Worm (Caenorhabditis elegans) whole organism, young adult: ENCODE data around the gene F38A1.11.

Source experiments
- B0019.2 ChIP-seq: fragments of 200-800 bp; sonication (Bioruptor generic); conservative IDR thresholded peaks from 2 replicates; pipeline ENCODE4 v1.3.6; 2022; ENCODE audit warnings: missing genetic modification reagents, missing genetic modification characterization, missing compliant biosample characterization
- B0261.1 ChIP-seq: sonication (generic microtip); optimal IDR thresholded peaks from 2 replicates; lab custom pipeline; 2016; ENCODE audit warnings: mild to moderate bottlenecking, missing genetic modification characterization, moderate library complexity, missing compliant biosample characterization
- D2030.7 ChIP-seq: fragments of 200-800 bp; sonication (Bioruptor generic); IDR thresholded peaks from 2 replicates; pipeline ENCODE4 v1.3.6; 2022; ENCODE audit warnings: missing genetic modification reagents, missing genetic modification characterization, missing compliant biosample characterization
- F33H1.4 ChIP-seq: fragments of 200-800 bp; sonication (Bioruptor generic); IDR thresholded peaks from 2 replicates; pipeline ENCODE4 v1.3.6; 2022; ENCODE audit warnings: missing genetic modification reagents, missing genetic modification characterization, missing compliant biosample characterization
- F37B4.10 ChIP-seq: fragments of 200-800 bp; sonication (Bioruptor generic); IDR thresholded peaks from 2 replicates; pipeline ENCODE4 v1.3.6; 2022; ENCODE audit warnings: missing genetic modification characterization, missing compliant biosample characterization
- F49E8.2 ChIP-seq: sonication (generic microtip); optimal IDR thresholded peaks from 3 replicates; lab custom pipeline; 2017; ENCODE audit warnings: missing genetic modification characterization, mild to moderate bottlenecking, missing compliant biosample characterization, antibody characterized with exemption, moderate library complexity; ENCODE audit not compliant: insufficient read depth
- F57C9.4 ChIP-seq: sonication (generic microtip); optimal IDR thresholded peaks from 2 replicates; lab custom pipeline; 2017; ENCODE audit warnings: mild to moderate bottlenecking, missing genetic modification characterization, missing compliant biosample characterization
- K11D2.4 ChIP-seq: fragments of 200-800 bp; sonication (Bioruptor generic); IDR thresholded peaks from 2 replicates; pipeline ENCODE4 v1.3.6; 2022; ENCODE audit warnings: missing genetic modification reagents, missing genetic modification characterization, missing compliant biosample characterization
- Y95B8A.8 ChIP-seq: fragments of 200-800 bp; sonication (Bioruptor generic); IDR thresholded peaks from 2 replicates; pipeline ENCODE4 v1.3.6; 2022; ENCODE audit warnings: missing genetic modification reagents, missing genetic modification characterization, missing compliant biosample characterization
- ama-1 ChIP-seq, 3 experiments: fragments of 150-350 bp in 1 of 3; sonication (generic microtip) in 2 of 3; optimal IDR thresholded peaks; 2 replicates each; lab custom pipeline; 2014 to 2018; ENCODE audit warnings: missing biosample characterization in 2 of 3, missing genetic modification characterization in 2 of 3, missing genetic modification reagents in 2 of 3
- aptf-2 ChIP-seq: fragments of 200-800 bp; sonication (Bioruptor generic); conservative IDR thresholded peaks from 2 replicates; pipeline ENCODE4 v1.3.6; 2022; ENCODE audit warnings: missing genetic modification reagents, missing genetic modification characterization, missing compliant biosample characterization
- atf-7 ChIP-seq: sonication (generic microtip); optimal IDR thresholded peaks from 2 replicates; lab custom pipeline; 2017; ENCODE audit warnings: mild to moderate bottlenecking, missing genetic modification characterization, missing compliant biosample characterization
- athp-1 ChIP-seq: sonication (generic microtip); optimal IDR thresholded peaks from 2 replicates; lab custom pipeline; 2017; ENCODE audit warnings: mild to moderate bottlenecking, missing genetic modification characterization, missing compliant biosample characterization
- attf-5 ChIP-seq: fragments of 200-800 bp; sonication (Bioruptor generic); optimal IDR thresholded peaks from 2 replicates; lab custom pipeline; 2018; ENCODE audit warnings: mild to moderate bottlenecking, missing genetic modification characterization, missing compliant biosample characterization
- cebp-1 ChIP-seq, 2 experiments: fragments of 200-800 bp in 1 of 2; sonication (Bioruptor generic) in 1 of 2; sonication (generic microtip) in 1 of 2; IDR thresholded peaks in 1 of 2; optimal IDR thresholded peaks in 1 of 2; 2 replicates each; pipeline versions ENCODE4 v1.3.6 to Lab custom; 2017 to 2022; ENCODE audit warnings: missing compliant biosample characterization in 2 of 2, missing genetic modification characterization in 2 of 2, mild to moderate bottlenecking in 1 of 2, missing genetic modification reagents in 1 of 2, moderate library complexity in 1 of 2
- cebp-2 ChIP-seq: fragments of 200-800 bp; sonication (Bioruptor generic); IDR thresholded peaks from 2 replicates; pipeline ENCODE4 v1.3.6; 2022; ENCODE audit warnings: missing genetic modification characterization, missing compliant biosample characterization
- ceh-91 ChIP-seq: fragments of 200-800 bp; sonication (Bioruptor generic); IDR thresholded peaks from 2 replicates; pipeline ENCODE4 v1.3.6; 2022; ENCODE audit warnings: missing genetic modification reagents, missing genetic modification characterization, missing compliant biosample characterization
- dpl-1 ChIP-seq: fragments of 150-350 bp; optimal IDR thresholded peaks from 2 replicates; lab custom pipeline; 2014; ENCODE audit warnings: missing biosample characterization, missing genetic modification reagents, missing genetic modification characterization
- egl-18 ChIP-seq: fragments of 200-800 bp; sonication (Bioruptor generic); IDR thresholded peaks from 2 replicates; pipeline ENCODE4 v1.3.6; 2022; ENCODE audit warnings: missing genetic modification reagents, missing genetic modification characterization, missing compliant biosample characterization
- egrh-3 ChIP-seq: fragments of 200-800 bp; sonication (Bioruptor generic); IDR thresholded peaks from 2 replicates; pipeline ENCODE4 v1.3.6; 2022; ENCODE audit warnings: missing genetic modification reagents, missing genetic modification characterization, missing compliant biosample characterization
- him-1 ChIP-seq: sonication (generic microtip); optimal IDR thresholded peaks from 2 replicates; lab custom pipeline; 2016; ENCODE audit warnings: missing genotype, missing genetic modification reagents, missing genetic modification characterization, missing compliant biosample characterization
- let-526 ChIP-seq: fragments of 200-800 bp; sonication (Bioruptor generic); IDR thresholded peaks from 2 replicates; pipeline ENCODE4 v1.3.6; 2022; ENCODE audit warnings: missing genetic modification reagents, missing genetic modification characterization, missing compliant biosample characterization
- lin-54 ChIP-seq: fragments of 200-800 bp; sonication (Bioruptor generic); optimal IDR thresholded peaks from 2 replicates; lab custom pipeline; 2018; ENCODE audit warnings: mild to moderate bottlenecking, missing genetic modification characterization, missing compliant biosample characterization
- lir-1 ChIP-seq: fragments of 200-800 bp; sonication (Bioruptor generic); conservative IDR thresholded peaks from 2 replicates; pipeline ENCODE4 v1.3.6; 2022; ENCODE audit warnings: missing genetic modification reagents, missing genetic modification characterization, missing compliant biosample characterization
- lsl-1 ChIP-seq: fragments of 200-800 bp; sonication (Bioruptor generic); optimal IDR thresholded peaks from 2 replicates; lab custom pipeline; 2018; ENCODE audit warnings: mild to moderate bottlenecking, missing genetic modification characterization, moderate library complexity, missing compliant biosample characterization
- madf-3 ChIP-seq: fragments of 200-800 bp; sonication (Bioruptor generic); IDR thresholded peaks from 2 replicates; pipeline ENCODE4 v1.3.6; 2022; ENCODE audit warnings: missing genetic modification reagents, missing genetic modification characterization, missing compliant biosample characterization
- madf-6 ChIP-seq: fragments of 200-800 bp; sonication (Bioruptor generic); IDR thresholded peaks from 2 replicates; pipeline ENCODE4 v1.3.6; 2022; ENCODE audit warnings: missing genetic modification reagents, missing genetic modification characterization, missing compliant biosample characterization
- mcd-1 ChIP-seq: fragments of 200-800 bp; sonication (Bioruptor generic); IDR thresholded peaks from 2 replicates; pipeline ENCODE4 v1.3.6; 2022; ENCODE audit warnings: missing genetic modification reagents, missing genetic modification characterization, missing compliant biosample characterization
- mxl-1 ChIP-seq: sonication (generic microtip); optimal IDR thresholded peaks from 2 replicates; lab custom pipeline; 2016; ENCODE audit warnings: missing genetic modification characterization, missing compliant biosample characterization
- nfya-1 ChIP-seq: sonication (generic microtip); optimal IDR thresholded peaks from 2 replicates; lab custom pipeline; 2017; ENCODE audit warnings: antibody characterized with exemption, missing compliant biosample characterization, missing genetic modification characterization, borderline replicate concordance; ENCODE audit not compliant: insufficient read depth
- nfyb-1 ChIP-seq: fragments of 200-800 bp; sonication (Bioruptor generic); IDR thresholded peaks from 2 replicates; pipeline ENCODE4 v1.3.6; 2022; ENCODE audit warnings: missing genetic modification reagents, missing genetic modification characterization, missing compliant biosample characterization
- pha-4 ChIP-seq: fragments of 150-350 bp; sonication (generic microtip); optimal IDR thresholded peaks from 2 replicates; lab custom pipeline; 2014; ENCODE audit warnings: missing biosample characterization, missing genetic modification reagents, missing genetic modification characterization
- rcor-1 ChIP-seq: fragments of 200-800 bp; sonication (Bioruptor generic); IDR thresholded peaks from 2 replicates; pipeline ENCODE4 v1.3.6; 2022; ENCODE audit warnings: missing genetic modification reagents, missing genetic modification characterization, missing compliant biosample characterization
- rec-8 ChIP-seq, 2 experiments: sonication (generic microtip); optimal IDR thresholded peaks; 2 replicates each; lab custom pipeline; 2016; ENCODE audit warnings: mild to moderate bottlenecking in 2 of 2, missing genetic modification characterization in 2 of 2, missing genetic modification reagents in 2 of 2, missing genotype in 2 of 2, missing biosample characterization in 1 of 2, missing compliant biosample characterization in 1 of 2, moderate library complexity in 1 of 2
- sea-2 ChIP-seq: fragments of 200-800 bp; sonication (Bioruptor generic); IDR thresholded peaks from 2 replicates; pipeline ENCODE4 v1.3.6; 2022; ENCODE audit warnings: missing genetic modification characterization, missing compliant biosample characterization
- snpc-1.3 ChIP-seq: sonication (generic microtip); optimal IDR thresholded peaks from 2 replicates; lab custom pipeline; 2017; ENCODE audit warnings: missing genetic modification characterization, mild to moderate bottlenecking, missing compliant biosample characterization, antibody characterized with exemption, moderate library complexity, missing genotype, missing genetic modification reagents; ENCODE audit not compliant: insufficient read depth
- somi-1 ChIP-seq: fragments of 200-800 bp; sonication (Bioruptor generic); optimal IDR thresholded peaks from 2 replicates; lab custom pipeline; 2018; ENCODE audit warnings: mild to moderate bottlenecking, missing genetic modification characterization, missing compliant biosample characterization
- sptf-2 ChIP-seq: fragments of 200-800 bp; sonication (Bioruptor generic); optimal IDR thresholded peaks from 2 replicates; lab custom pipeline; 2018; ENCODE audit warnings: mild to moderate bottlenecking, missing genetic modification characterization, missing compliant biosample characterization
- unc-130 ChIP-seq: sonication (generic microtip); optimal IDR thresholded peaks from 2 replicates; lab custom pipeline; 2016; ENCODE audit warnings: missing genetic modification reagents, missing genetic modification characterization, missing compliant biosample characterization
- unc-62 ChIP-seq: fragments of 150-350 bp; optimal IDR thresholded peaks from 2 replicates; lab custom pipeline; 2014; ENCODE audit warnings: missing biosample characterization, missing genetic modification reagents, missing genetic modification characterization
- zfh-2 ChIP-seq: fragments of 200-800 bp; sonication (Bioruptor generic); conservative IDR thresholded peaks from 2 replicates; pipeline ENCODE4 v1.3.6; 2022; ENCODE audit warnings: missing genetic modification reagents, missing genetic modification characterization, missing compliant biosample characterization
- ztf-18 ChIP-seq: sonication (generic microtip); optimal IDR thresholded peaks from 2 replicates; lab custom pipeline; 2016; ENCODE audit warnings: missing genotype, mild to moderate bottlenecking, missing genetic modification characterization, missing compliant biosample characterization
- ztf-22 ChIP-seq: fragments of 200-800 bp; sonication (Bioruptor generic); optimal IDR thresholded peaks from 2 replicates; lab custom pipeline; 2018; ENCODE audit warnings: mild to moderate bottlenecking, missing genetic modification characterization, moderate library complexity, missing compliant biosample characterization
- ztf-25 ChIP-seq: fragments of 200-800 bp; sonication (Bioruptor generic); IDR thresholded peaks from 2 replicates; pipeline ENCODE4 v1.3.6; 2022; ENCODE audit warnings: missing genetic modification reagents, missing genetic modification characterization, missing compliant biosample characterization
- ztf-26 ChIP-seq: sonication (generic microtip); optimal IDR thresholded peaks from 2 replicates; lab custom pipeline; 2017; ENCODE audit warnings: missing genetic modification characterization, missing compliant biosample characterization
- ztf-28 ChIP-seq: fragments of 200-800 bp; sonication (Bioruptor generic); IDR thresholded peaks from 2 replicates; pipeline ENCODE4 v1.3.6; 2022; ENCODE audit warnings: missing genetic modification reagents, missing genetic modification characterization, missing compliant biosample characterization

Gene F38A1.11

DNA sequence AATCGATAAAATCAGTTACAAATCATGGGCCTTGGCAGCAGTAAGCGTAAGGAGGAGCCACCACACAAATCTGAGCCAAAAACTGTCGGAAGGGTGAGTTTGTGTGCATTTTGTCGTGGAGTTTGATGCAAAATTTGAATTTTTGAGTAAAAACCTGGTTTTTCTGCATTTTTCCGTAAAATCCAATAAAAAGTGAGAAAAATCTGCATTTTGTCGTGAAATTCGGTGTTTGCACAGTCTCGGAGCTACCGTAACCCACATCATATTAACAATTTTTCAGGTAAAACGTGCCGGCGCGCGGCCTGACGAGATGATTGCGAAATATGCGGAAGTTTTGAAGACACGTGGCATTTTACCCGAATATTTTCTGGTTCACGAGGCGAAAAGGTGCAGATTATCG lies 28.7 kb downstream of the F38A1.11 start:
- TF ChIP-seq mcd-1 (GFP tag; lab: Robert Waterston, UW) (0 out of 2 replicates have a peak, but pooled peaks have one; percentile 11), cebp-1 (GFP tag; IDR thresholded peaks at IDR 0.05; lab: Robert Waterston, UW) (no peak), cebp-1 (tag; optimal IDR thresholded peaks at IDR 0.05; lab: Kevin White, UChicago) (peak; percentile 82), lsl-1 (GFP tag; lab: Kevin White, UChicago) (peak; percentile 63), lin-54 (peak; percentile 18), ama-1 (optimal IDR thresholded peaks at IDR 0.05; lab: Kevin White, UChicago) (no peak), ama-1 (GFP tag; optimal IDR thresholded peaks at IDR 0.05; lab: Kevin White, UChicago) (no peak), atf-7 (tag; lab: Kevin White, UChicago) (no peak), B0019.2 (GFP tag; lab: Robert Waterston, UW) (peak; percentile 89)

ce11 chrIV:1277067-1277466 lies 29.9 kb downstream of the F38A1.11 start:
- TF ChIP-seq sptf-2 (GFP tag; lab: Kevin White, UChicago) = no peak
- no peak for TF ChIP-seq pha-4 (tag; lab: Kevin White, UChicago)
- no peak for TF ChIP-seq nfyb-1 (GFP tag; lab: Robert Waterston, UW)
- no peak for TF ChIP-seq mxl-1 (tag; lab: Kevin White, UChicago)
- no peak for TF ChIP-seq him-1 (tag; lab: Kevin White, UChicago)
- no peak for TF ChIP-seq F57C9.4 (tag; lab: Kevin White, UChicago)
- no peak for TF ChIP-seq ztf-28 (GFP tag; lab: Robert Waterston, UW)
- no peak for TF ChIP-seq madf-3 (GFP tag; lab: Robert Waterston, UW)
- TF ChIP-seq egl-18 = no peak
- TF ChIP-seq rcor-1 (GFP tag; lab: Robert Waterston, UW) = no peak
- TF ChIP-seq D2030.7 (GFP tag; lab: Robert Waterston, UW) = peak; percentile 73
- TF ChIP-seq ceh-91 (GFP tag; lab: Robert Waterston, UW) = peak; percentile 78
- no peak for TF ChIP-seq egrh-3 (GFP tag; lab: Robert Waterston, UW)
- TF ChIP-seq B0261.1 (tag; lab: Kevin White, UChicago) = no peak
- TF ChIP-seq attf-5 = no peak
- TF ChIP-seq cebp-2 (GFP tag; lab: Robert Waterston, UW) = no peak
- TF ChIP-seq K11D2.4 (GFP tag; lab: Robert Waterston, UW) = no peak
- peak; percentile 54 for TF ChIP-seq dpl-1
- peak; percentile 66 for TF ChIP-seq F33H1.4
- TF ChIP-seq F37B4.10 (GFP tag; lab: Robert Waterston, UW) = no peak
- peak; percentile 83 for TF ChIP-seq B0019.2 (GFP tag; lab: Robert Waterston, UW)
- TF ChIP-seq athp-1 (tag; lab: Kevin White, UChicago) = peak; percentile 47
- TF ChIP-seq ztf-26 = no peak
- no peak for TF ChIP-seq nfya-1
- TF ChIP-seq lir-1 = no peak
- no peak for TF ChIP-seq somi-1 (GFP tag; lab: Kevin White, UChicago)
- TF ChIP-seq lsl-1 (GFP tag; lab: Kevin White, UChicago) = peak; percentile 91
- TF ChIP-seq let-526 = no peak
- TF ChIP-seq ztf-22 (GFP tag; lab: Kevin White, UChicago) = no peak
- TF ChIP-seq snpc-1.3 = peak; percentile 24
- TF ChIP-seq zfh-2 (GFP tag; lab: Robert Waterston, UW) = no peak
- TF ChIP-seq aptf-2 (GFP tag; lab: Robert Waterston, UW) = no peak
- TF ChIP-seq rec-8 (tag; optimal IDR thresholded peaks at IDR 0.05; lab: Kevin White, UChicago) = no peak
- TF ChIP-seq Y95B8A.8 = no peak
- no peak for TF ChIP-seq sea-2 (GFP tag; lab: Robert Waterston, UW)
- TF ChIP-seq ztf-25 (GFP tag; lab: Robert Waterston, UW) = no peak
- peak; percentile 90 for TF ChIP-seq madf-6 (GFP tag; lab: Robert Waterston, UW)
- TF ChIP-seq unc-130 = peak; percentile 55
- no peak for TF ChIP-seq unc-62 (GFP tag; lab: Kevin White, UChicago)
- TF ChIP-seq F49E8.2 (tag; lab: Kevin White, UChicago) = no peak
- peak; percentile 59 for TF ChIP-seq lin-54
- no peak for TF ChIP-seq ztf-18 (tag; lab: Kevin White, UChicago)
